Fruit fly (Drosophila melanogaster) Kc167 (cell line): ENCODE measurements around the gene CG13784.

ENCODE experiments used
- Myc ChIP-seq: fragments of >200 bp; optimal IDR thresholded peaks from 2 replicates; lab custom pipeline; 2017; ENCODE audit warnings: missing external identifiers
- Sin3A ChIP-seq: fragments of >200 bp; optimal IDR thresholded peaks from 2 replicates; lab custom pipeline; 2018; ENCODE audit warnings: missing external identifiers
- h ChIP-seq: fragments of >200 bp; optimal IDR thresholded peaks from 3 replicates; lab custom pipeline; 2018; ENCODE audit warnings: missing external identifiers
- insv ChIP-seq: fragments of >200 bp; optimal IDR thresholded peaks from 3 replicates; lab custom pipeline; 2018; ENCODE audit warnings: missing external identifiers
- psq ChIP-seq: fragments of >200 bp; optimal IDR thresholded peaks from 2 replicates; lab custom pipeline; 2017; ENCODE audit warnings: missing external identifiers

dm6 chr2L:7165832-7166231 is 54.0 kb downstream of the CG13784 start:
- TF ChIP-seq psq = no peak
- TF ChIP-seq Myc = no peak
- no peak for TF ChIP-seq h (lab: Kevin White, UChicago)
- TF ChIP-seq insv (lab: Kevin White, UChicago) = no peak
- TF ChIP-seq Sin3A (lab: Kevin White, UChicago) = no peak
